Worm (Caenorhabditis elegans): ENCODE results near the gene argk-1.

- TF ChIP-seq nhr-76 (tag; optimal IDR thresholded peaks at IDR 0.05): no peak
- no peak for TF ChIP-seq elt-3 (tag; optimal IDR thresholded peaks at IDR 0.05)
- no peak for TF ChIP-seq unc-39 (tag; optimal IDR thresholded peaks at IDR 0.05)
- TF ChIP-seq skn-1 (tag; optimal IDR thresholded peaks at IDR 0.05): no peak
- TF ChIP-seq zag-1 (tag; optimal IDR thresholded peaks at IDR 0.05): no peak
These were observed 25.4 kb downstream of the argk-1 start for ce11 chrV:16129116-16129515.

Measured in whole organism, L3 larva.